Worm (Caenorhabditis elegans) whole organism, L4 larva: ENCODE data around the gene efl-3.
A peak's percentile ranks its signal among the peaks of the same experiment; 100 is the strongest.

Experiments
- F49E8.2 ChIP-seq: sonication (generic microtip); optimal IDR thresholded peaks from 2 replicates; lab custom pipeline; 2016; ENCODE audit warnings: missing compliant biosample characterization, mild to moderate bottlenecking, missing genetic modification characterization, borderline replicate concordance
- T20F7.1 ChIP-seq: fragments of 200-800 bp; sonication (Bioruptor generic); optimal IDR thresholded peaks from 2 replicates; lab custom pipeline; 2018; ENCODE audit warnings: mild to moderate bottlenecking, missing genetic modification characterization, missing compliant biosample characterization
- aha-1 ChIP-seq: fragments of 150-350 bp; peaks from one replicate; lab custom pipeline; 2014; ENCODE audit warnings: missing biosample characterization, missing genetic modification characterization
- ama-1 ChIP-seq: fragments of 150-350 bp; optimal IDR thresholded peaks from 2 replicates; lab custom pipeline; 2014; ENCODE audit warnings: inconsistent platforms, mixed read lengths
- ctbp-1 ChIP-seq: fragments of 200-800 bp; sonication (Bioruptor generic); IDR thresholded peaks from 2 replicates; pipeline ENCODE4 v1.3.6; 2022; ENCODE audit warnings: missing genetic modification reagents, missing genetic modification characterization, missing compliant biosample characterization
- daf-12 ChIP-seq: fragments of 150-350 bp; optimal IDR thresholded peaks from 2 replicates; lab custom pipeline; 2014; ENCODE audit warnings: missing biosample characterization, missing genetic modification reagents, missing genetic modification characterization
- daf-16 ChIP-seq, 3 experiments: sonication (generic microtip); optimal IDR thresholded peaks; 2 replicates each; lab custom pipeline; 2016 to 2017; ENCODE audit warnings: missing genetic modification characterization in 3 of 3, missing genetic modification reagents in 3 of 3, mild to moderate bottlenecking in 2 of 3, missing compliant biosample characterization in 2 of 3, missing biosample characterization in 1 of 3, moderate library complexity in 1 of 3
- daf-19 ChIP-seq: fragments of 200-800 bp; sonication (Bioruptor generic); conservative IDR thresholded peaks from 2 replicates; pipeline ENCODE4 v1.3.6; 2022; ENCODE audit warnings: missing genetic modification characterization, missing compliant biosample characterization
- dmd-6 ChIP-seq: fragments of 200-800 bp; sonication (Bioruptor generic); IDR thresholded peaks from 2 replicates; pipeline ENCODE4 v1.3.6; 2022; ENCODE audit warnings: missing genetic modification reagents, missing genetic modification characterization, missing compliant biosample characterization
- dpl-1 ChIP-seq: fragments of 150-350 bp; optimal IDR thresholded peaks from 2 replicates; lab custom pipeline; 2014; ENCODE audit warnings: missing biosample characterization, missing genetic modification reagents, missing genetic modification characterization
- dve-1 ChIP-seq: sonication (generic microtip); optimal IDR thresholded peaks from 2 replicates; lab custom pipeline; 2017; ENCODE audit warnings: antibody characterized with exemption, mild to moderate bottlenecking, missing genetic modification characterization, missing compliant biosample characterization; ENCODE audit not compliant: insufficient read depth
- fos-1 ChIP-seq: fragments of 150-350 bp; optimal IDR thresholded peaks from 2 replicates; lab custom pipeline; 2014; ENCODE audit warnings: missing biosample characterization, missing genetic modification characterization
- lin-29 ChIP-seq: fragments of 200-800 bp; sonication (Bioruptor generic); IDR thresholded peaks from 2 replicates; pipeline ENCODE4 v1.3.6; 2022; ENCODE audit warnings: missing genetic modification reagents, missing genetic modification characterization, missing compliant biosample characterization
- mep-1 ChIP-seq: fragments of 150-350 bp; sonication (generic microtip); optimal IDR thresholded peaks from 3 replicates; lab custom pipeline; 2014; ENCODE audit warnings: missing biosample characterization, missing genetic modification characterization
- mxl-2 ChIP-seq: fragments of 200-800 bp; sonication (Bioruptor generic); conservative IDR thresholded peaks from 2 replicates; pipeline ENCODE4 v1.3.6; 2022; ENCODE audit warnings: missing genetic modification reagents, missing genetic modification characterization, missing compliant biosample characterization
- mxl-3 ChIP-seq: fragments of 200-800 bp; sonication (Bioruptor generic); optimal IDR thresholded peaks from 2 replicates; lab custom pipeline; 2018; ENCODE audit warnings: mild to moderate bottlenecking, missing genetic modification characterization, missing compliant biosample characterization
- nhr-102 ChIP-seq: sonication (generic microtip); optimal IDR thresholded peaks from 2 replicates; lab custom pipeline; 2016; ENCODE audit warnings: mild to moderate bottlenecking, missing genetic modification characterization, moderate library complexity, missing compliant biosample characterization
- nhr-111 ChIP-seq: fragments of 200-800 bp; sonication (Bioruptor generic); optimal IDR thresholded peaks from 2 replicates; lab custom pipeline; 2018; ENCODE audit warnings: mild to moderate bottlenecking, missing genetic modification characterization, missing compliant biosample characterization
- nhr-25 ChIP-seq: sonication (generic microtip); optimal IDR thresholded peaks from 2 replicates; lab custom pipeline; 2017; ENCODE audit warnings: missing genetic modification characterization, mild to moderate bottlenecking, missing compliant biosample characterization, antibody characterized with exemption, moderate library complexity, borderline replicate concordance; ENCODE audit not compliant: insufficient read depth
- nhr-28 ChIP-seq: fragments of 150-350 bp; optimal IDR thresholded peaks from 2 replicates; lab custom pipeline; 2014; ENCODE audit warnings: missing biosample characterization, missing genetic modification characterization
- nhr-76 ChIP-seq: fragments of 150-350 bp; optimal IDR thresholded peaks from 2 replicates; lab custom pipeline; 2014; ENCODE audit warnings: missing biosample characterization, missing genetic modification characterization
- nhr-77 ChIP-seq: fragments of 150-350 bp; optimal IDR thresholded peaks from 2 replicates; lab custom pipeline; 2014; ENCODE audit warnings: missing biosample characterization, missing genetic modification characterization
- pha-4 ChIP-seq, 2 experiments: fragments of 150-350 bp in 1 of 2; fragments of 200-800 bp in 1 of 2; sonication (Bioruptor generic) in 1 of 2; IDR thresholded peaks in 1 of 2; optimal IDR thresholded peaks in 1 of 2; 2 replicates each; pipeline versions ENCODE4 v1.3.6 to Lab custom; 2014 to 2022; ENCODE audit warnings: missing genetic modification characterization in 2 of 2, missing genetic modification reagents in 2 of 2, missing biosample characterization in 1 of 2, missing compliant biosample characterization in 1 of 2
- pqm-1 ChIP-seq: sonication (generic microtip); optimal IDR thresholded peaks from 2 replicates; lab custom pipeline; 2017; ENCODE audit warnings: missing biosample characterization, missing genetic modification characterization
- saeg-2 ChIP-seq: fragments of 200-800 bp; sonication (Bioruptor generic); IDR thresholded peaks from 2 replicates; pipeline ENCODE4 v1.3.6; 2022; ENCODE audit warnings: missing genetic modification reagents, missing genetic modification characterization, missing compliant biosample characterization
- spr-1 ChIP-seq: sonication (generic microtip); optimal IDR thresholded peaks from 2 replicates; lab custom pipeline; 2016; ENCODE audit warnings: mild to moderate bottlenecking, missing genetic modification characterization, missing compliant biosample characterization
- tra-1 ChIP-seq: fragments of 200-800 bp; sonication (Bioruptor generic); IDR thresholded peaks from 2 replicates; pipeline ENCODE4 v1.3.6; 2022; ENCODE audit warnings: missing genetic modification reagents, missing genetic modification characterization, missing compliant biosample characterization
- unc-62 ChIP-seq, 3 experiments: fragments of 150-350 bp in 1 of 3; sonication (generic microtip); optimal IDR thresholded peaks in 2 of 3; peaks in 1 of 3; 1 replicate in 1 of 3; 2 replicates in 2 of 3; lab custom pipeline; 2014 to 2017; ENCODE audit warnings: missing biosample characterization in 3 of 3, missing genetic modification characterization in 3 of 3, missing genetic modification reagents in 3 of 3, missing genotype in 1 of 3
- vab-7 ChIP-seq: fragments of 200-800 bp; sonication (Bioruptor generic); IDR thresholded peaks from 2 replicates; pipeline ENCODE4 v1.3.6; 2022; ENCODE audit warnings: missing genetic modification reagents, missing genetic modification characterization, missing compliant biosample characterization

efl-3 gene

DNA sequence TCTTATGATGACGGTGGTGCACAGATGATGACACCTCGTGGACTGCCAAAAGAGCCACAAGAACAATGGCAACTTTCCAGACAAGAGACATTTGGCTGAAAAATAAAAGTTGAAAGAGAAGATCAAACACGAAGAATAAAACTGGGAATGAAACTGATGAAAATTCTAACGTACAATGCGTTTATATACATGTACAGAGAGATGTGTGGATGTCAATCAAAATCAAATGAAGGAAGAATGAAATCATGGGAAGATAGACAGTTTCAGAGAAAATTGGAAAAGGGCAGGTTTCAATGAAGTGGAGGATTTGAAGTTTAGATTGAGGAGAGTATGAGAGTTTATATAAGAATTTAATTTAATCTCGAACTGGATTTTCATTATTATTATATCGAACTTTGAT lies 13.4 kb upstream of the efl-3 start, which contains the start of gene dod-23:
Gene dod-23, minus strand, starts transcription at position 101 of the 400 bp plus-strand sequence.
- TF ChIP-seq vab-7: no peak
- TF ChIP-seq dmd-6 (GFP tag; lab: Robert Waterston, UW): 0 out of 2 replicates have a peak, but pooled peaks have one; percentile 18
- no peak for TF ChIP-seq fos-1

DNA sequence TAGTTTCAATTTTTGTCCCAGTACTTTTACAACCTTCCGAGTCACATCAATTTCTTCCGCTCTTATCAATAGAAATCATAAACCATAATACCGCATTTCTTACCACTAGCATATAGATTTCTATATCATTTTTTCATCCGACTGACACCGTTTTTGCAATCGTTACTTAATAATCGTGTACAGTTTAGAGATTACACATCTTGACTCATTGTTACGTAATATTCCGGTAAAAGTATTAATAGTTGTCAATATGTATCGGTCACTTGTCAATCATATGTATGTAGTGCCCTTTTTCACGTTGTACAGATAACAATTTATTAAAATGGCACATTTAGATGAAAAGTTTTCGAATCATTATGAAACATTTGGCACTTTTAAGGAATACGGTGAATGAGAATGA lies 12.5 kb upstream of the efl-3 start:
- TF ChIP-seq unc-62 (GFP tag; optimal IDR thresholded peaks at IDR 0.05 in 1 of 2; lab: Kevin White, UChicago): peak in 1 of 2 experiments; percentile 63
- no peak for TF ChIP-seq unc-62 (tag; optimal IDR thresholded peaks at IDR 0.05; lab: Kevin White, UChicago)
- peak; percentile 47 for TF ChIP-seq nhr-28
- TF ChIP-seq dve-1 (tag; lab: Kevin White, UChicago): peak; percentile 20
- peak; percentile 38 for TF ChIP-seq T20F7.1 (GFP tag; lab: Kevin White, UChicago)
- no peak for TF ChIP-seq saeg-2 (GFP tag; lab: Robert Waterston, UW)
- TF ChIP-seq nhr-76 (tag; lab: Kevin White, UChicago): no peak
- peak; percentile 84 for TF ChIP-seq pqm-1 (tag; lab: Kevin White, UChicago)

ce11 chrII:8404748-8405147 lies 7.7 kb upstream of the efl-3 start, which contains the start of gene skpo-1:
Gene skpo-1 (minus strand): TSS chrII:8404848.
- TF ChIP-seq daf-12 (no peak), aha-1 (no peak)
- TF ChIP-seq, all 104 proteins: peak for 0

ce11 chrII:8405303-8405702 lies 7.2 kb upstream of the efl-3 start, which contains the start of gene ubc-24:
Gene ubc-24 (plus strand): TSS chrII:8405603.
- no peak for TF ChIP-seq nhr-102
- no peak for TF ChIP-seq F49E8.2
- TF ChIP-seq daf-12: no peak
- no peak for TF ChIP-seq nhr-111 (GFP tag; lab: Kevin White, UChicago)

ce11 chrII:8407491-8407890 lies 5.0 kb upstream of the efl-3 start, which contains the start of gene sra-13:
Gene sra-13 (plus strand): TSS chrII:8407685.
- TF ChIP-seq unc-62 (GFP tag; optimal IDR thresholded peaks at IDR 0.05 in 1 of 2; lab: Kevin White, UChicago): peak in 1 of 2 experiments; percentile 93
- no peak for TF ChIP-seq unc-62 (tag; optimal IDR thresholded peaks at IDR 0.05; lab: Kevin White, UChicago)
- TF ChIP-seq mxl-2 (GFP tag; lab: Robert Waterston, UW): no peak

- TF ChIP-seq dpl-1 (GFP tag; lab: Kevin White, UChicago) (no peak), nhr-25 (tag; lab: Kevin White, UChicago) (peak; percentile 32), daf-16 (GFP tag; optimal IDR thresholded peaks at IDR 0.05; lab: Kevin White, UChicago) (no peak), daf-16 (tag; optimal IDR thresholded peaks at IDR 0.05; lab: Kevin White, UChicago) (no peak), unc-62 (GFP tag; optimal IDR thresholded peaks at IDR 0.05 in 1 of 2; lab: Kevin White, UChicago) (peak in 1 of 2 experiments; percentile 80), unc-62 (tag; optimal IDR thresholded peaks at IDR 0.05; lab: Kevin White, UChicago) (no peak), ctbp-1 (GFP tag; lab: Robert Waterston, UW) (no peak)
These were observed 2.9 kb upstream of the efl-3 start for ce11 chrII:8409538-8409937.

DNA sequence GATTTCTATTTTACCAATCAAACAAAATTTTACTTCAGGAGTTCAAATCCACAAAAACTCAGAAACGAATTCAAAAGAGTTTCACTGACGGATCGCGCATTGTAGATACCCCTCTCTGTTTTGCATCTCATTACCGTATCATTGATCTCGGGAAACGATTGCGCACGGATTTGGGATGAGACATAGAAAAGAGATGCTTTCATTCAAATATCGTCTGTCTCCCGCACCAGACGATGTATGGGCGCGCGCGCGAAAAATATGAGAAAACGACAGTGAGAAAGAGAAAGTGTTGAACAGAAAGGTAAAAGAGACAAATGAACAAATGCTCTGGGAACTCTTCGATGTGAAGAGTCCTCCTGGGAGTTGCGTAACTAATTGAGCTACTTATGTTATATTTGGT lies 1.5 kb upstream of the efl-3 start:
- no peak for TF ChIP-seq pha-4 (GFP tag; IDR thresholded peaks at IDR 0.05; lab: Robert Waterston, UW)
- TF ChIP-seq pha-4 (tag; optimal IDR thresholded peaks at IDR 0.05; lab: Kevin White, UChicago): no peak
- TF ChIP-seq spr-1 (tag; lab: Kevin White, UChicago): no peak
- TF ChIP-seq mxl-3 (GFP tag; lab: Kevin White, UChicago): no peak
- no peak for TF ChIP-seq daf-12
- no peak for TF ChIP-seq tra-1 (GFP tag; lab: Robert Waterston, UW)
- no peak for TF ChIP-seq mep-1 (tag; lab: Kevin White, UChicago)
- no peak for TF ChIP-seq nhr-28
- TF ChIP-seq lin-29: no peak
- TF ChIP-seq ama-1 (lab: Kevin White, UChicago): no peak
- TF ChIP-seq ctbp-1 (GFP tag; lab: Robert Waterston, UW): no peak
- TF ChIP-seq daf-19: no peak
- TF ChIP-seq nhr-77: no peak
- no peak for TF ChIP-seq dmd-6 (GFP tag; lab: Robert Waterston, UW)
- TF ChIP-seq nhr-25 (tag; lab: Kevin White, UChicago): no peak
- TF ChIP-seq, all 104 proteins: peak for 0
